Worm (Caenorhabditis elegans): Measurements from ENCODE around the gene ZC443.1.

ce11 chrV:12824777-12825176, 14.9 kb upstream of the ZC443.1 start, which contains the start of gene ugt-16:
- TF ChIP-seq ztf-23 (GFP tag; IDR thresholded peaks at IDR 0.05) (no peak), flt-1 (GFP tag; IDR thresholded peaks at IDR 0.05) (no peak)

Measured in whole organism, midembryonic.